Fruit fly (Drosophila melanogaster): ENCODE data around the gene MTA1-like.

Gene MTA1-like

dm6 chr3R:5622985-5623630, 25.4 kb downstream of the MTA1-like start (continued):
- TF ChIP-seq fu2 (GFP tag; optimal IDR thresholded peaks at IDR 0.05) (peak; percentile 42), unpg (GFP tag; optimal IDR thresholded peaks at IDR 0.05) (peak; percentile 74), tap (tag; optimal IDR thresholded peaks at IDR 0.05) (peak; percentile 72), chm (GFP tag; IDR thresholded peaks at IDR 0.05) (no peak), bigmax (GFP tag; optimal IDR thresholded peaks at IDR 0.05) (peak; percentile 62), Myb (GFP tag; optimal IDR thresholded peaks at IDR 0.05) (peak; percentile 19), NC2α (GFP tag; optimal IDR thresholded peaks at IDR 0.05) (peak; percentile 82), Ets65A (GFP tag) (no peak), CG2889 (GFP tag; IDR thresholded peaks at IDR 0.05) (no peak), CG17568 (GFP tag; optimal IDR thresholded peaks at IDR 0.05) (peak; percentile 91), Gsc (GFP tag; IDR thresholded peaks at IDR 0.05) (no peak), Scr (GFP tag; IDR thresholded peaks at IDR 0.05; ENCODE audit: partially characterized antibody) (no peak), CG30403 (GFP tag; optimal IDR thresholded peaks at IDR 0.05) (peak; percentile 42), eve (GFP tag; optimal IDR thresholded peaks at IDR 0.05) (no peak), Hey (tag; optimal IDR thresholded peaks at IDR 0.05) (peak; percentile 81), HLH3B (GFP tag; IDR thresholded peaks at IDR 0.05) (no peak), CG14050 (GFP tag; IDR thresholded peaks at IDR 0.05) (no peak), Xbp1 (GFP tag; optimal IDR thresholded peaks at IDR 0.05) (peak; percentile 25), pum (GFP tag; optimal IDR thresholded peaks at IDR 0.05) (peak; percentile 28), CG3281 (GFP tag; optimal IDR thresholded peaks at IDR 0.05) (peak; percentile 78), pan (optimal IDR thresholded peaks at IDR 0.05) (no peak), pan (GFP tag; optimal IDR thresholded peaks at IDR 0.05 in 1 of 2, IDR thresholded peaks at IDR 0.05 in 1 of 2) (no peak), Dll (GFP tag; IDR thresholded peaks at IDR 0.05; ENCODE audit: partially characterized antibody) (no peak), rib (GFP tag; IDR thresholded peaks at IDR 0.05) (no peak), onecut (GFP tag; IDR thresholded peaks at IDR 0.05) (peak; percentile 97), D19B (GFP tag; optimal IDR thresholded peaks at IDR 0.05) (no peak), Hr39 (optimal IDR thresholded peaks at IDR 0.05) (no peak), CG3407 (GFP tag; optimal IDR thresholded peaks at IDR 0.05) (peak; percentile 91), Mes4 (GFP tag; optimal IDR thresholded peaks at IDR 0.05) (peak; percentile 69), ara (GFP tag; IDR thresholded peaks at IDR 0.05) (no peak), CG6854 (GFP tag; optimal IDR thresholded peaks at IDR 0.05) (no peak), CG3065 (GFP tag; optimal IDR thresholded peaks at IDR 0.05) (peak; percentile 26), Ravus (GFP tag; IDR thresholded peaks at IDR 0.05) (no peak), tio (GFP tag; optimal IDR thresholded peaks at IDR 0.05) (peak; percentile 26), Gug (GFP tag; IDR thresholded peaks at IDR 0.05) (no peak), chif (GFP tag; optimal IDR thresholded peaks at IDR 0.05) (peak; percentile 64 to 67), croc (GFP tag; conservative IDR thresholded peaks at IDR 0.05) (no peak; the same call in 2 of the 3 replicates), pho (GFP tag; optimal IDR thresholded peaks at IDR 0.05) (peak; percentile 54), CG7987 (GFP tag; optimal IDR thresholded peaks at IDR 0.05) (peak; percentile 90), usp (GFP tag; optimal IDR thresholded peaks at IDR 0.05) (no peak), gfzf (GFP tag; optimal IDR thresholded peaks at IDR 0.05) (peak; percentile 9), B-H1 (GFP tag; IDR thresholded peaks at IDR 0.05) (no peak), her (GFP tag; optimal IDR thresholded peaks at IDR 0.05) (peak; percentile 72), CG9215 (GFP tag; IDR thresholded peaks at IDR 0.05) (no peak), sqz (GFP tag; optimal IDR thresholded peaks at IDR 0.05) (peak; percentile 99), CG12219 (GFP tag; optimal IDR thresholded peaks at IDR 0.05) (peak; percentile 75), zfh1 (GFP tag; IDR thresholded peaks at IDR 0.05) (no peak), Dip3 (GFP tag; optimal IDR thresholded peaks at IDR 0.05) (no peak), Fer3 (tag; optimal IDR thresholded peaks at IDR 0.05) (peak; percentile 81), CG13775 (GFP tag; optimal IDR thresholded peaks at IDR 0.05) (peak; percentile 52), NfI (GFP tag; optimal IDR thresholded peaks at IDR 0.05) (peak; percentile 59), ewg (GFP tag; optimal IDR thresholded peaks at IDR 0.05) (peak; percentile 56)
